Worm (Caenorhabditis elegans) whole organism, young adult: Measurements from ENCODE around the gene ifg-1.

Source experiments
- F22D6.2 ChIP-seq: sonication (generic microtip); optimal IDR thresholded peaks from 2 replicates; lab custom pipeline; 2016; ENCODE audit warnings: mild to moderate bottlenecking, missing genetic modification characterization, missing compliant biosample characterization
- T07F8.4 ChIP-seq: sonication (generic microtip); optimal IDR thresholded peaks from 2 replicates; lab custom pipeline; 2016; ENCODE audit warnings: mild to moderate bottlenecking, missing genetic modification characterization, moderate library complexity, missing compliant biosample characterization
- aptf-2 ChIP-seq: fragments of 200-800 bp; sonication (Bioruptor generic); conservative IDR thresholded peaks from 2 replicates; pipeline ENCODE4 v1.3.6; 2022; ENCODE audit warnings: missing genetic modification reagents, missing genetic modification characterization, missing compliant biosample characterization
- attf-3 ChIP-seq: fragments of 200-800 bp; sonication (Bioruptor generic); conservative IDR thresholded peaks from 2 replicates; pipeline ENCODE4 v1.3.6; 2022; ENCODE audit warnings: missing genetic modification reagents, missing genetic modification characterization, missing compliant biosample characterization
- cebp-2 ChIP-seq: fragments of 200-800 bp; sonication (Bioruptor generic); IDR thresholded peaks from 2 replicates; pipeline ENCODE4 v1.3.6; 2022; ENCODE audit warnings: missing genetic modification characterization, missing compliant biosample characterization
- ceh-91 ChIP-seq: fragments of 200-800 bp; sonication (Bioruptor generic); IDR thresholded peaks from 2 replicates; pipeline ENCODE4 v1.3.6; 2022; ENCODE audit warnings: missing genetic modification reagents, missing genetic modification characterization, missing compliant biosample characterization
- efl-1 ChIP-seq: fragments of 150-350 bp; optimal IDR thresholded peaks from 2 replicates; lab custom pipeline; 2014; ENCODE audit warnings: missing biosample characterization, missing genetic modification reagents, missing genetic modification characterization
- hlh-12 ChIP-seq: sonication (generic microtip); optimal IDR thresholded peaks from 2 replicates; lab custom pipeline; 2016; ENCODE audit warnings: missing genetic modification characterization, missing compliant biosample characterization
- madf-6 ChIP-seq: fragments of 200-800 bp; sonication (Bioruptor generic); IDR thresholded peaks from 2 replicates; pipeline ENCODE4 v1.3.6; 2022; ENCODE audit warnings: missing genetic modification reagents, missing genetic modification characterization, missing compliant biosample characterization
- nhr-120 ChIP-seq: fragments of 200-800 bp; sonication (Bioruptor generic); IDR thresholded peaks from 2 replicates; pipeline ENCODE4 v1.3.6; 2022; ENCODE audit warnings: missing genetic modification characterization, missing compliant biosample characterization
- pha-4 ChIP-seq: fragments of 150-350 bp; sonication (generic microtip); optimal IDR thresholded peaks from 2 replicates; lab custom pipeline; 2014; ENCODE audit warnings: missing biosample characterization, missing genetic modification reagents, missing genetic modification characterization
- rcor-1 ChIP-seq: fragments of 200-800 bp; sonication (Bioruptor generic); IDR thresholded peaks from 2 replicates; pipeline ENCODE4 v1.3.6; 2022; ENCODE audit warnings: missing genetic modification reagents, missing genetic modification characterization, missing compliant biosample characterization
- unc-62 ChIP-seq: fragments of 150-350 bp; optimal IDR thresholded peaks from 2 replicates; lab custom pipeline; 2014; ENCODE audit warnings: missing biosample characterization, missing genetic modification reagents, missing genetic modification characterization

ce11 chrII:8266559-8266958, 49.5 kb downstream of the ifg-1 start:
- TF ChIP-seq attf-3 (no peak), rcor-1 (no peak), T07F8.4 (tag; lab: Kevin White, UChicago) (no peak), cebp-2 (GFP tag; lab: Robert Waterston, UW) (no peak), aptf-2 (GFP tag; lab: Robert Waterston, UW) (no peak), pha-4 (tag; lab: Kevin White, UChicago) (no peak), F22D6.2 (tag; lab: Kevin White, UChicago) (no peak), hlh-12 (tag; lab: Kevin White, UChicago) (no peak), unc-62 (GFP tag; lab: Kevin White, UChicago) (no peak), nhr-120 (GFP tag; lab: Robert Waterston, UW) (no peak), madf-6 (GFP tag; lab: Robert Waterston, UW) (no peak), ceh-91 (GFP tag; lab: Robert Waterston, UW) (no peak), efl-1 (GFP tag; lab: Kevin White, UChicago) (no peak)
